Worm (Caenorhabditis elegans): ENCODE data around the gene Y54G2A.10.

DNA sequence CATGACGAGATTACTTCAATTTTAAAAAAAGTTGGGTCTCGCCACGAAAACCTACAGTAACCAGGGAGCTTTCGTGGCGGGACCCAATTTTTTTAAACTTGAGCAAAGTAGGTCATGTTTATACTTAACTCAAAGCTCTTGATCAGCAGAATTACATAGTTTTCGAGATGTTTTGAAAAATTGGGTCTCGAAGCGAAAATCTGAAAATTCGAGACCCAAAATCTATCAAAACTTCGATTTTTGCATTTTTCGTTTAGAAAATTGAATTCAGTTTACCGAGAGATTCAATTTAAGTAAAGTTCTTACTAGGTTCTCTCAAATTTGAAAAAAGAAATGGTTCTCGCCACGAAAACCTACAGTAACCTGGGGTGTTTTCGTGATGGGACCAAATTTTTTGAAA lies 29.4 kb upstream of the Y54G2A.10 start:
- no peak for TF ChIP-seq hmg-4 (GFP tag; optimal IDR thresholded peaks at IDR 0.05)
- no peak for TF ChIP-seq tbx-37 (GFP tag; conservative IDR thresholded peaks at IDR 0.05)
- TF ChIP-seq ama-1 (optimal IDR thresholded peaks at IDR 0.05): no peak
- TF ChIP-seq sea-1 (GFP tag; conservative IDR thresholded peaks at IDR 0.05): no peak
- TF ChIP-seq flt-1 (GFP tag; IDR thresholded peaks at IDR 0.05): no peak
- TF ChIP-seq aly-1 (tag; optimal IDR thresholded peaks at IDR 0.05): no peak
- no peak for TF ChIP-seq ceh-36 (tag; optimal IDR thresholded peaks at IDR 0.05)
